Worm (Caenorhabditis elegans): Measurements from ENCODE around the gene R10F2.6.
A peak's percentile ranks its signal among the peaks of the same experiment; 100 is the strongest.

Gene R10F2.6

DNA sequence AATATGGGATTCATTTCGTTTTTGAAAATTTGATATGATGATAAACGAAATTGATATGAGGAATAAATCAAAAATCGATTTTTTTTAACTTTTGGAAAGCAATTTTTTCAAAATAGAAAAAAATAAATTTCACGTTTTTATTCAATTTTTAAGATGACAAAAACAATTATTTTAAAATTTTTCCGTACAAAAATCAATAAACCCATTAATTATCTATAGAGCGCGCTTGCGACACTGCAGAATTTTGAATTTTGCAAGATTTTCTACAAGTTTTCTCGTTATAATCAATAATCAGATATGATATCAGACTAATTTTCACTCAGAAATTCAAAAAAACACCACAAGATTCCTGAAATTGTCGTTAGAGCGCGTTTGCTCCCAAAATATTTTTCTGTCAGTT, at the start of gene R10F2.6:
TSS of gene R10F2.6 (minus strand) at position 101 of the 400 bp plus-strand sequence.
- TF ChIP-seq mef-2 (tag; optimal IDR thresholded peaks at IDR 0.05) (no peak), nhr-19 (GFP tag; conservative IDR thresholded peaks at IDR 0.05) (no peak), ama-1 (optimal IDR thresholded peaks at IDR 0.05) (no peak), nhr-28 (tag; optimal IDR thresholded peaks at IDR 0.05) (no peak), C34B4.2 (tag; optimal IDR thresholded peaks at IDR 0.05) (no peak), ceh-82 (tag; optimal IDR thresholded peaks at IDR 0.05) (no peak), unc-130 (tag; optimal IDR thresholded peaks at IDR 0.05) (no peak), sox-4 (tag; optimal IDR thresholded peaks at IDR 0.05) (no peak), hlh-17 (GFP tag; optimal IDR thresholded peaks at IDR 0.05; ENCODE audit: borderline replicate concordance) (no peak), F16B12.6 (tag; optimal IDR thresholded peaks at IDR 0.05) (no peak), pag-3 (tag; optimal IDR thresholded peaks at IDR 0.05; ENCODE audit: borderline replicate concordance, insufficient read depth) (no peak), zag-1 (tag; optimal IDR thresholded peaks at IDR 0.05) (no peak), fkh-8 (tag; optimal IDR thresholded peaks at IDR 0.05) (no peak), unc-62 (GFP tag; optimal IDR thresholded peaks at IDR 0.05) (no peak), ceh-63 (GFP tag; optimal IDR thresholded peaks at IDR 0.05) (no peak), skn-1 (tag; optimal IDR thresholded peaks at IDR 0.05) (no peak), C16A3.4 (tag; optimal IDR thresholded peaks at IDR 0.05) (no peak), C04F5.9 (tag; optimal IDR thresholded peaks at IDR 0.05) (no peak), pax-3 (tag; optimal IDR thresholded peaks at IDR 0.05) (no peak)

- no peak for TF ChIP-seq hlh-4 (tag; optimal IDR thresholded peaks at IDR 0.05)
- no peak for TF ChIP-seq mab-9 (GFP tag; IDR thresholded peaks at IDR 0.05)
- no peak for TF ChIP-seq fos-1 (tag; optimal IDR thresholded peaks at IDR 0.05)
- TF ChIP-seq nhr-77 (tag; optimal IDR thresholded peaks at IDR 0.05), result no peak
- TF ChIP-seq ceh-8 (GFP tag; optimal IDR thresholded peaks at IDR 0.05), result no peak
- no peak for TF ChIP-seq egl-13 (tag; optimal IDR thresholded peaks at IDR 0.05)
- no peak for TF ChIP-seq mef-2 (tag; optimal IDR thresholded peaks at IDR 0.05)
- TF ChIP-seq pax-3 (tag; optimal IDR thresholded peaks at IDR 0.05), result no peak
- no peak for TF ChIP-seq lin-14 (GFP tag; optimal IDR thresholded peaks at IDR 0.05)
- TF ChIP-seq snu-23 (GFP tag; optimal IDR thresholded peaks at IDR 0.05), result no peak
- TF ChIP-seq unc-30 (tag; optimal IDR thresholded peaks at IDR 0.05), result no peak
- TF ChIP-seq mep-1 (tag; optimal IDR thresholded peaks at IDR 0.05), result no peak
- TF ChIP-seq egl-27 (tag; optimal IDR thresholded peaks at IDR 0.05), result no peak
- TF ChIP-seq sptf-1 (tag; optimal IDR thresholded peaks at IDR 0.05), result no peak
- TF ChIP-seq zip-4 (GFP tag; optimal IDR thresholded peaks at IDR 0.05), result no peak
- TF ChIP-seq hlh-17 (GFP tag; optimal IDR thresholded peaks at IDR 0.05; ENCODE audit: borderline replicate concordance), result no peak
These were observed 48.3 kb upstream of the R10F2.6 start for ce11 chrIII:2992234-2992633.

DNA sequence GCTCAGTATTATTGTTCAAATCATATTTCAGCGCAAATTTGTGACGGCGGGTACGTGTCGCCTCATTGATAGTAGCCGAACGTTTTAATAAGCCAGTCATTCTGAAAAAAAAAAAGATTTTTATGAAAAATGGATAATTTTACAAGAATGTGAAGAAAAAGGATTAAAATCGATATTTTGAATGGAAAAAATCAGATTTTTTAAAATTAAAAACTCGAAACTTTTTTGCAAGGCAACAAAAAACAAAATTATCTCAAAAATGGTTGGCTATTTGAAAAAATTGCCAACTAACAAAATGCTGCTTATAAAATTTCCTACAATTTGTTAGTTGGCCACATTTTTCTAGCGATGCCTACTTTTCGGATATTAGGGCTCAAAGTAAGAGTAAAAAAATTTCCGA, 46.1 kb upstream of the R10F2.6 start, which contains the start of gene Y55D5A.4:
TSS of gene Y55D5A.4 (minus strand) at position 101 of the 400 bp plus-strand sequence.
- TF ChIP-seq sptf-1 (tag; optimal IDR thresholded peaks at IDR 0.05) (no peak), nhr-90 (tag; optimal IDR thresholded peaks at IDR 0.05; ENCODE audit: poor library complexity) (no peak), pag-3 (tag; optimal IDR thresholded peaks at IDR 0.05; ENCODE audit: borderline replicate concordance, insufficient read depth) (no peak), unc-62 (GFP tag; optimal IDR thresholded peaks at IDR 0.05) (no peak), isw-1 (GFP tag; IDR thresholded peaks at IDR 0.05) (no peak), mdl-1 (tag; optimal IDR thresholded peaks at IDR 0.05) (no peak), lin-13 (GFP tag; optimal IDR thresholded peaks at IDR 0.05) (no peak), tbx-2 (tag; optimal IDR thresholded peaks at IDR 0.05) (no peak)

ce11 chrIII:2983044-2983443, 39.1 kb upstream of the R10F2.6 start:
- TF ChIP-seq pag-3 (tag; optimal IDR thresholded peaks at IDR 0.05; ENCODE audit: borderline replicate concordance, insufficient read depth), result no peak
- no peak for TF ChIP-seq lsy-2 (tag; optimal IDR thresholded peaks at IDR 0.05)
- TF ChIP-seq zag-1 (tag; optimal IDR thresholded peaks at IDR 0.05), result no peak
- no peak for TF ChIP-seq unc-30 (tag; optimal IDR thresholded peaks at IDR 0.05)
- TF ChIP-seq alr-1 (tag; optimal IDR thresholded peaks at IDR 0.05; ENCODE audit: borderline replicate concordance), result no peak
- no peak for TF ChIP-seq fos-1 (tag; optimal IDR thresholded peaks at IDR 0.05)
- no peak for TF ChIP-seq hlh-4 (tag; optimal IDR thresholded peaks at IDR 0.05)
- peak; percentile 12 for TF ChIP-seq nhr-85 (tag)
- no peak for TF ChIP-seq nhr-47 (tag; optimal IDR thresholded peaks at IDR 0.05)
- TF ChIP-seq fkh-8 (tag; optimal IDR thresholded peaks at IDR 0.05), result peak; percentile 8
- no peak for TF ChIP-seq isw-1 (GFP tag; IDR thresholded peaks at IDR 0.05)
- TF ChIP-seq efl-3 (GFP tag; optimal IDR thresholded peaks at IDR 0.05), result no peak
- TF ChIP-seq efl-1 (optimal IDR thresholded peaks at IDR 0.05), result no peak
- peak in 1 of 2 experiments; percentile 50 for TF ChIP-seq efl-1 (GFP tag; optimal IDR thresholded peaks at IDR 0.05 in 1 of 2)
- TF ChIP-seq dsc-1 (tag; optimal IDR thresholded peaks at IDR 0.05), result peak; percentile 76
- no peak for TF ChIP-seq vab-15 (tag; optimal IDR thresholded peaks at IDR 0.05)
